Worm (Caenorhabditis elegans) whole organism, L4 larva: ENCODE data around the gene C08B6.6.
A peak's percentile ranks its signal among the peaks of the same experiment; 100 is the strongest.

Experiments used
- T20F7.1 ChIP-seq: fragments of 200-800 bp; sonication (Bioruptor generic); optimal IDR thresholded peaks from 2 replicates; lab custom pipeline; 2018; ENCODE audit warnings: mild to moderate bottlenecking, missing genetic modification characterization, missing compliant biosample characterization
- ZK337.2 ChIP-seq: fragments of 200-800 bp; sonication (Bioruptor generic); IDR thresholded peaks from 2 replicates; pipeline ENCODE4 v1.3.6; 2022; ENCODE audit warnings: missing genetic modification reagents, missing genetic modification characterization, missing compliant biosample characterization
- lin-13 ChIP-seq: fragments of 150-350 bp; optimal IDR thresholded peaks from 2 replicates; lab custom pipeline; 2014; ENCODE audit warnings: missing biosample characterization, missing genetic modification reagents, missing genetic modification characterization
- mep-1 ChIP-seq: fragments of 150-350 bp; sonication (generic microtip); optimal IDR thresholded peaks from 3 replicates; lab custom pipeline; 2014; ENCODE audit warnings: missing biosample characterization, missing genetic modification characterization
- nhr-10 ChIP-seq: fragments of 150-350 bp; optimal IDR thresholded peaks from 2 replicates; lab custom pipeline; 2014; ENCODE audit warnings: missing biosample characterization, missing genetic modification characterization
- sdz-12 ChIP-seq: fragments of 200-800 bp; sonication (Bioruptor generic); optimal IDR thresholded peaks from 2 replicates; lab custom pipeline; 2018; ENCODE audit warnings: mild to moderate bottlenecking, missing genetic modification characterization, missing compliant biosample characterization
- spr-3 ChIP-seq: fragments of 200-800 bp; sonication (Bioruptor generic); optimal IDR thresholded peaks from 2 replicates; lab custom pipeline; 2018; ENCODE audit warnings: mild to moderate bottlenecking, missing genetic modification characterization, missing compliant biosample characterization
- unc-62 ChIP-seq, 3 experiments: fragments of 150-350 bp in 1 of 3; sonication (generic microtip); optimal IDR thresholded peaks in 2 of 3; peaks in 1 of 3; 1 replicate in 1 of 3; 2 replicates in 2 of 3; lab custom pipeline; 2014 to 2017; ENCODE audit warnings: missing biosample characterization in 3 of 3, missing genetic modification characterization in 3 of 3, missing genetic modification reagents in 3 of 3, missing genotype in 1 of 3

The C08B6.6 gene

ce11 chrV:10168870-10169269 lies 45.4 kb downstream of the C08B6.6 start:
- peak; percentile 49 for TF ChIP-seq mep-1 (tag; lab: Kevin White, UChicago)
- TF ChIP-seq lin-13: peak; percentile 24
- no peak for TF ChIP-seq ZK337.2 (GFP tag; lab: Robert Waterston, UW)

ce11 chrV:10173653-10174052 lies 50.2 kb downstream of the C08B6.6 start, which contains the start of gene egl-3:
egl-3 (minus strand) TSS chrV:10173753.
- TF ChIP-seq T20F7.1 (GFP tag; lab: Kevin White, UChicago) (no peak), mep-1 (tag; lab: Kevin White, UChicago) (no peak), nhr-10 (tag; lab: Kevin White, UChicago) (no peak), spr-3 (no peak), unc-62 (GFP tag; optimal IDR thresholded peaks at IDR 0.05 in 1 of 2; lab: Kevin White, UChicago) (peak in 1 of 2 experiments; percentile 26), unc-62 (tag; optimal IDR thresholded peaks at IDR 0.05; lab: Kevin White, UChicago) (no peak), sdz-12 (GFP tag; lab: Kevin White, UChicago) (no peak)
